Worm (Caenorhabditis elegans) whole organism, mixed stage, embryonic: ENCODE measurements around the gene pgl-1.

ENCODE experiments used
- cnd-1 ChIP-seq: fragments of 200-800 bp; sonication (Bioruptor generic); optimal IDR thresholded peaks from 2 replicates; lab custom pipeline; 2018; ENCODE audit warnings: mild to moderate bottlenecking, missing genetic modification characterization, missing compliant biosample characterization
- drap-1 ChIP-seq: fragments of 200-800 bp; sonication (Bioruptor generic); optimal IDR thresholded peaks from 3 replicates; lab custom pipeline; 2018; ENCODE audit warnings: mild to moderate bottlenecking, missing genetic modification characterization, missing compliant biosample characterization
- elt-1 ChIP-seq: sonication (generic microtip); optimal IDR thresholded peaks from 2 replicates; lab custom pipeline; 2017; ENCODE audit warnings: missing genetic modification characterization, mild to moderate bottlenecking, missing compliant biosample characterization, antibody characterized with exemption, moderate library complexity, borderline replicate concordance; ENCODE audit not compliant: insufficient read depth
- lin-13 ChIP-seq: fragments of 150-350 bp; optimal IDR thresholded peaks from 2 replicates; lab custom pipeline; 2014; ENCODE audit warnings: missing biosample characterization, missing genetic modification characterization
- lsy-2 ChIP-seq: fragments of 150-350 bp; optimal IDR thresholded peaks from 2 replicates; lab custom pipeline; 2014; ENCODE audit warnings: missing biosample characterization, missing genetic modification characterization
- nhr-237 ChIP-seq: fragments of 150-350 bp; optimal IDR thresholded peaks from 2 replicates; lab custom pipeline; 2014; ENCODE audit warnings: missing biosample characterization, missing genetic modification characterization
- nhr-28 ChIP-seq: fragments of 150-350 bp; optimal IDR thresholded peaks from 2 replicates; lab custom pipeline; 2014; ENCODE audit warnings: missing biosample characterization, missing genetic modification characterization
- pha-4 ChIP-seq: fragments of 150-350 bp; optimal IDR thresholded peaks from 2 replicates; lab custom pipeline; 2018; ENCODE audit warnings: missing biosample characterization, missing genetic modification reagents, missing genetic modification characterization
- unc-39 ChIP-seq: fragments of 150-350 bp; optimal IDR thresholded peaks from 2 replicates; lab custom pipeline; 2014; ENCODE audit warnings: missing biosample characterization, missing genetic modification characterization
- unc-62 ChIP-seq: fragments of 150-350 bp; optimal IDR thresholded peaks from 2 replicates; lab custom pipeline; 2014; ENCODE audit warnings: missing biosample characterization, missing genetic modification reagents, missing genetic modification characterization
- ztf-11 ChIP-seq: fragments of 150-350 bp; optimal IDR thresholded peaks from 2 replicates; lab custom pipeline; 2014; ENCODE audit warnings: missing biosample characterization, missing genetic modification characterization

ce11 chrIV:7009531-7009930, 32.4 kb upstream of the pgl-1 start, which contains the start of gene C25A8.2:
- TF ChIP-seq ztf-11 (tag; lab: Kevin White, UChicago) (no peak), cnd-1 (no peak), elt-1 (no peak), unc-62 (GFP tag; lab: Kevin White, UChicago) (no peak), nhr-28 (tag; lab: Kevin White, UChicago) (no peak), unc-39 (tag; lab: Kevin White, UChicago) (no peak), drap-1 (GFP tag; lab: Kevin White, UChicago) (no peak), pha-4 (no peak), lsy-2 (tag; lab: Kevin White, UChicago) (no peak), nhr-237 (no peak), lin-13 (no peak)
